Worm (Caenorhabditis elegans) whole organism, L2 larva: Measurements from ENCODE around the gene C50A2.3.

Experiments used
- F13H6.1 ChIP-seq: sonication (generic microtip); optimal IDR thresholded peaks from 2 replicates; lab custom pipeline; 2016; ENCODE audit warnings: missing genetic modification characterization, missing compliant biosample characterization
- alr-1 ChIP-seq: fragments of 150-350 bp; optimal IDR thresholded peaks from 2 replicates; lab custom pipeline; 2014; ENCODE audit warnings: missing biosample characterization, missing genetic modification characterization
- dmd-4 ChIP-seq: sonication (generic microtip); optimal IDR thresholded peaks from 2 replicates; lab custom pipeline; 2017; ENCODE audit warnings: missing biosample characterization, missing genetic modification characterization
- fos-1 ChIP-seq: fragments of 150-350 bp; optimal IDR thresholded peaks from 2 replicates; lab custom pipeline; 2014; ENCODE audit warnings: missing biosample characterization, missing genetic modification characterization
- lin-39 ChIP-seq: fragments of 150-350 bp; optimal IDR thresholded peaks from 2 replicates; lab custom pipeline; 2014; ENCODE audit warnings: missing biosample characterization, missing genetic modification reagents, missing genetic modification characterization
- nhr-11 ChIP-seq: fragments of 150-350 bp; optimal IDR thresholded peaks from 2 replicates; lab custom pipeline; 2014; ENCODE audit warnings: missing biosample characterization, missing genetic modification characterization
- sma-3 ChIP-seq: sonication (generic microtip); optimal IDR thresholded peaks from 2 replicates; lab custom pipeline; 2016; ENCODE audit warnings: missing genetic modification reagents, missing genetic modification characterization, missing compliant biosample characterization
- snpc-4 ChIP-seq: fragments of 150-350 bp; optimal IDR thresholded peaks from 2 replicates; lab custom pipeline; 2014; ENCODE audit warnings: missing biosample characterization, missing genetic modification characterization
- unc-39 ChIP-seq: fragments of 150-350 bp; optimal IDR thresholded peaks from 2 replicates; lab custom pipeline; 2014; ENCODE audit warnings: missing biosample characterization, missing genetic modification characterization
- zag-1 ChIP-seq: fragments of 150-350 bp; optimal IDR thresholded peaks from 2 replicates; lab custom pipeline; 2014; ENCODE audit warnings: missing biosample characterization, missing genetic modification characterization
- ztf-1 ChIP-seq: fragments of 200-800 bp; sonication (Bioruptor generic); conservative IDR thresholded peaks from 2 replicates; pipeline ENCODE4 v1.3.6; 2022; ENCODE audit warnings: missing genetic modification characterization, missing compliant biosample characterization
- ztf-11 ChIP-seq: sonication (generic microtip); optimal IDR thresholded peaks from 2 replicates; lab custom pipeline; 2017; ENCODE audit warnings: missing biosample characterization, missing genetic modification characterization

- TF ChIP-seq dmd-4 (no peak), alr-1 (tag; lab: Kevin White, UChicago) (no peak), snpc-4 (tag; lab: Kevin White, UChicago) (no peak), unc-39 (tag; lab: Kevin White, UChicago) (no peak), ztf-11 (tag; lab: Kevin White, UChicago) (no peak), nhr-11 (no peak), zag-1 (tag; lab: Kevin White, UChicago) (no peak), lin-39 (tag; lab: Kevin White, UChicago) (no peak), sma-3 (GFP tag; lab: Kevin White, UChicago) (no peak), fos-1 (tag; lab: Kevin White, UChicago) (no peak), F13H6.1 (tag; lab: Kevin White, UChicago) (no peak), ztf-1 (GFP tag; lab: Robert Waterston, UW) (no peak)
Measured at ce11 chrIV:1097153-1097552, 60.7 kb downstream of the C50A2.3 start, which contains the start of gene cox-18.
